Fruit fly (Drosophila melanogaster) whole organism, prepupa: ENCODE data around the gene VhaM9.7-b.

Experiments
- Blimp-1 ChIP-seq: fragments of 200-800 bp; sonication (Bioruptor generic); optimal IDR thresholded peaks from 3 replicates; lab custom pipeline; 2017; ENCODE audit warnings: missing biosample characterization, missing genetic modification characterization, mild to moderate bottlenecking, moderate library complexity, missing genetic modification reagents
- CG10631 ChIP-seq: fragments of 200-800 bp; sonication (Bioruptor generic); optimal IDR thresholded peaks from 2 replicates; lab custom pipeline; 2016; ENCODE audit warnings: missing biosample characterization, missing genetic modification characterization
- CG10669 ChIP-seq: fragments of 200-800 bp; sonication (Bioruptor generic); optimal IDR thresholded peaks from 3 replicates; lab custom pipeline; 2018; ENCODE audit warnings: missing biosample characterization, mild to moderate bottlenecking, missing genetic modification characterization, moderate library complexity
- CG11902 ChIP-seq: fragments of 200-800 bp; sonication (Bioruptor generic); optimal IDR thresholded peaks from 3 replicates; lab custom pipeline; 2016; ENCODE audit warnings: missing biosample characterization, missing genetic modification characterization
- CG1621 ChIP-seq: fragments of 200-800 bp; sonication (Bioruptor generic); optimal IDR thresholded peaks from 3 replicates; lab custom pipeline; 2018; ENCODE audit warnings: missing biosample characterization, mild to moderate bottlenecking, missing genetic modification characterization
- CG3032 ChIP-seq: fragments of 200-800 bp; optimal IDR thresholded peaks from 2 replicates; lab custom pipeline; 2019; ENCODE audit warnings: missing biosample characterization, mild to moderate bottlenecking, missing genetic modification characterization, moderate library complexity
- CG31627 ChIP-seq: fragments of 200-800 bp; sonication (Bioruptor generic); optimal IDR thresholded peaks from 3 replicates; lab custom pipeline; 2016; ENCODE audit warnings: missing biosample characterization, missing genetic modification characterization
- CG32006 ChIP-seq: fragments of 200-800 bp; sonication (Bioruptor generic); optimal IDR thresholded peaks from 3 replicates; lab custom pipeline; 2017; ENCODE audit warnings: missing biosample characterization, mild to moderate bottlenecking, missing genetic modification characterization
- CG34406 ChIP-seq: fragments of 200-800 bp; sonication (Bioruptor generic); optimal IDR thresholded peaks from 3 replicates; lab custom pipeline; 2016; ENCODE audit warnings: missing biosample characterization, missing genetic modification characterization
- CG3919 ChIP-seq: fragments of 200-800 bp; sonication (Bioruptor generic); optimal IDR thresholded peaks from 3 replicates; lab custom pipeline; 2016; ENCODE audit warnings: missing biosample characterization, missing genetic modification characterization
- CG4318 ChIP-seq: fragments of 200-800 bp; sonication (Bioruptor generic); optimal IDR thresholded peaks from 3 replicates; lab custom pipeline; 2017; ENCODE audit warnings: missing biosample characterization, mild to moderate bottlenecking, missing genetic modification characterization
- CG6163 ChIP-seq: fragments of 200-800 bp; sonication (Bioruptor generic); IDR thresholded peaks from 3 replicates; pipeline ENCODE4 v1.3.6; 2022; ENCODE audit warnings: missing biosample characterization, missing genetic modification characterization
- CG6276 ChIP-seq: fragments of 200-800 bp; sonication (Bioruptor generic); optimal IDR thresholded peaks from 2 replicates; lab custom pipeline; 2017; ENCODE audit warnings: missing biosample characterization, mild to moderate bottlenecking, missing genetic modification characterization
- CG6792 ChIP-seq: fragments of 200-800 bp; sonication (Bioruptor generic); optimal IDR thresholded peaks from 3 replicates; lab custom pipeline; 2016; ENCODE audit warnings: missing biosample characterization, missing genetic modification characterization
- CG6808 ChIP-seq: fragments of 200-800 bp; sonication (Bioruptor generic); optimal IDR thresholded peaks from 3 replicates; lab custom pipeline; 2017; ENCODE audit warnings: missing biosample characterization, missing genetic modification characterization, mild to moderate bottlenecking, moderate library complexity, missing genetic modification reagents
- CG8119 ChIP-seq: fragments of 200-800 bp; sonication (Bioruptor generic); IDR thresholded peaks from 3 replicates; pipeline ENCODE4 v1.3.6; 2022; ENCODE audit warnings: missing biosample characterization, missing genetic modification characterization
- CG8319 ChIP-seq: fragments of 200-800 bp; sonication (Bioruptor generic); optimal IDR thresholded peaks from 3 replicates; lab custom pipeline; 2016; ENCODE audit warnings: missing biosample characterization, missing genetic modification characterization
- CG8632 ChIP-seq: fragments of 200-800 bp; sonication (Bioruptor generic); optimal IDR thresholded peaks from 3 replicates; lab custom pipeline; 2016; ENCODE audit warnings: missing biosample characterization, missing genetic modification characterization
- CG9139 ChIP-seq: fragments of 200-800 bp; sonication (Bioruptor generic); optimal IDR thresholded peaks from 3 replicates; lab custom pipeline; 2017; ENCODE audit warnings: missing biosample characterization, mild to moderate bottlenecking, missing genetic modification characterization
- Eip75B ChIP-seq: fragments of 200-800 bp; sonication (Bioruptor generic); optimal IDR thresholded peaks from 3 replicates; lab custom pipeline; 2016; ENCODE audit warnings: missing biosample characterization, missing genetic modification characterization
- Eip78C ChIP-seq: fragments of 200-800 bp; sonication (Bioruptor generic); peaks from one replicate; lab custom pipeline; 2016; ENCODE audit warnings: missing biosample characterization, missing genetic modification characterization
- Ets21C ChIP-seq: fragments of 200-800 bp; sonication (Bioruptor generic); optimal IDR thresholded peaks from 3 replicates; lab custom pipeline; 2016; ENCODE audit warnings: missing biosample characterization, missing genetic modification characterization
- Hr38 ChIP-seq: sonication (Bioruptor generic); optimal IDR thresholded peaks from 2 replicates; lab custom pipeline; 2016; ENCODE audit warnings: missing biosample characterization, missing genetic modification characterization
- Hr39 ChIP-seq: fragments of 200-800 bp; sonication (Bioruptor generic); optimal IDR thresholded peaks from 2 replicates; lab custom pipeline; 2016; ENCODE audit warnings: missing biosample characterization, missing genetic modification characterization
- Met ChIP-seq: fragments of 200-800 bp; sonication (Bioruptor generic); optimal IDR thresholded peaks from 3 replicates; lab custom pipeline; 2016; ENCODE audit warnings: missing biosample characterization, missing genetic modification characterization
- Sox102F ChIP-seq: fragments of 200-800 bp; sonication (Bioruptor generic); optimal IDR thresholded peaks from 2 replicates; lab custom pipeline; 2016; ENCODE audit warnings: missing biosample characterization, mild to moderate bottlenecking, missing genetic modification characterization
- Sox15 ChIP-seq: fragments of 200-800 bp; sonication (Bioruptor generic); optimal IDR thresholded peaks from 3 replicates; lab custom pipeline; 2016; ENCODE audit warnings: missing biosample characterization, missing genetic modification characterization
- achi ChIP-seq: fragments of 200-800 bp; sonication (Bioruptor generic); optimal IDR thresholded peaks from 3 replicates; lab custom pipeline; 2016; ENCODE audit warnings: missing biosample characterization, missing genetic modification characterization
- acj6 ChIP-seq: fragments of 200-800 bp; sonication (Bioruptor generic); optimal IDR thresholded peaks from 3 replicates; lab custom pipeline; 2016; ENCODE audit warnings: missing biosample characterization, missing genetic modification characterization
- cyc ChIP-seq: fragments of 200-800 bp; sonication (Bioruptor generic); optimal IDR thresholded peaks from 3 replicates; lab custom pipeline; 2016; ENCODE audit warnings: missing biosample characterization, missing genetic modification characterization
- dac ChIP-seq: fragments of 200-800 bp; sonication (Bioruptor generic); optimal IDR thresholded peaks from 2 replicates; lab custom pipeline; 2017; ENCODE audit warnings: missing biosample characterization, mild to moderate bottlenecking, missing genetic modification characterization
- eg ChIP-seq: fragments of 200-800 bp; sonication (Bioruptor generic); IDR thresholded peaks from 3 replicates; pipeline ENCODE4 v1.3.6; 2022; ENCODE audit warnings: missing biosample characterization, missing genetic modification characterization
- esn ChIP-seq: fragments of 200-800 bp; sonication (Bioruptor generic); optimal IDR thresholded peaks from 2 replicates; lab custom pipeline; 2016; ENCODE audit warnings: missing biosample characterization, mild to moderate bottlenecking, missing genetic modification characterization, moderate library complexity
- fd59A ChIP-seq: fragments of 200-800 bp; sonication (Bioruptor generic); optimal IDR thresholded peaks from 2 replicates; lab custom pipeline; 2017; ENCODE audit warnings: missing biosample characterization, mild to moderate bottlenecking, missing genetic modification characterization, missing genetic modification reagents
- fd85E ChIP-seq: fragments of 200-800 bp; sonication (Bioruptor generic); optimal IDR thresholded peaks from 3 replicates; lab custom pipeline; 2016; ENCODE audit warnings: missing biosample characterization, missing genetic modification characterization
- fkh ChIP-seq: fragments of 200-800 bp; sonication (Bioruptor generic); optimal IDR thresholded peaks from 3 replicates; lab custom pipeline; 2017; ENCODE audit warnings: missing biosample characterization, mild to moderate bottlenecking, missing genetic modification characterization, moderate library complexity
- lz ChIP-seq: fragments of 200-800 bp; sonication (Bioruptor generic); optimal IDR thresholded peaks from 3 replicates; lab custom pipeline; 2016; ENCODE audit warnings: missing biosample characterization, missing genetic modification characterization
- net ChIP-seq: fragments of 200-800 bp; sonication (Bioruptor generic); optimal IDR thresholded peaks from 3 replicates; lab custom pipeline; 2016; ENCODE audit warnings: missing biosample characterization, missing genetic modification characterization
- pdm3 ChIP-seq: fragments of 200-800 bp; sonication (Bioruptor generic); optimal IDR thresholded peaks from 3 replicates; lab custom pipeline; 2016; ENCODE audit warnings: missing biosample characterization, missing genetic modification characterization
- spab ChIP-seq: fragments of 200-800 bp; sonication (Bioruptor generic); optimal IDR thresholded peaks from 2 replicates; lab custom pipeline; 2017; ENCODE audit warnings: missing biosample characterization, mild to moderate bottlenecking, missing genetic modification characterization, missing genetic modification reagents
- ss ChIP-seq, 2 experiments: fragments of 200-800 bp; sonication (Bioruptor generic); optimal IDR thresholded peaks; 2 replicates in 1 of 2; 3 replicates in 1 of 2; lab custom pipeline; 2017 to 2018; ENCODE audit warnings: mild to moderate bottlenecking in 2 of 2, missing biosample characterization in 2 of 2, missing genetic modification characterization in 2 of 2, moderate library complexity in 1 of 2
- svp ChIP-seq: fragments of 200-800 bp; sonication (Bioruptor generic); peaks from one replicate; lab custom pipeline; 2016; ENCODE audit warnings: missing biosample characterization, missing genetic modification characterization
- topi ChIP-seq: fragments of 200-800 bp; sonication (Bioruptor generic); optimal IDR thresholded peaks from 3 replicates; lab custom pipeline; 2016; ENCODE audit warnings: missing biosample characterization, missing genetic modification characterization

Gene VhaM9.7-b

dm6 chr3L:21536857-21537256 is 2.8 kb upstream of the VhaM9.7-b start, which contains the start of gene Rpn10:
Gene Rpn10, plus strand, starts transcription at chr3L:21537000.
- TF ChIP-seq CG8632 (GFP tag; lab: Kevin White, UChicago) (no peak), fkh (GFP tag; lab: Kevin White, UChicago) (no peak), Hr38 (no peak), ss (GFP tag; optimal IDR thresholded peaks at IDR 0.05; lab: Kevin White, UChicago) (no peak), CG10631 (GFP tag; lab: Kevin White, UChicago) (no peak), svp (GFP tag; lab: Kevin White, UChicago) (no peak), Blimp-1 (no peak), Hr39 (GFP tag; lab: Kevin White, UChicago) (no peak), cyc (GFP tag; lab: Kevin White, UChicago) (no peak), CG8119 (GFP tag; lab: Robert Waterston, UW) (no peak), net (no peak), Eip78C (GFP tag; lab: Kevin White, UChicago) (peak; percentile 73), CG3032 (tag; lab: Kevin White, UChicago) (peak; percentile 25), spab (no peak), CG6808 (no peak), topi (peak; percentile 9), CG32006 (GFP tag; lab: Kevin White, UChicago) (no peak), CG9139 (no peak), CG34406 (GFP tag; lab: Kevin White, UChicago) (no peak), achi (no peak), Met (GFP tag; lab: Kevin White, UChicago) (no peak), fd85E (no peak), CG6163 (GFP tag; lab: Robert Waterston, UW) (no peak), CG31627 (peak; percentile 40), lz (GFP tag; lab: Kevin White, UChicago) (peak; percentile 31), fd59A (GFP tag; lab: Kevin White, UChicago) (no peak), CG3919 (GFP tag; lab: Kevin White, UChicago) (no peak), Ets21C (GFP tag; lab: Kevin White, UChicago) (no peak), CG10669 (GFP tag; lab: Kevin White, UChicago) (no peak), eg (GFP tag; lab: Robert Waterston, UW) (no peak), Sox15 (no peak), esn (peak; percentile 27), CG6276 (no peak), pdm3 (GFP tag; lab: Kevin White, UChicago) (no peak), dac (GFP tag; lab: Kevin White, UChicago) (no peak), Sox102F (GFP tag; lab: Kevin White, UChicago) (no peak), CG1621 (tag; lab: Kevin White, UChicago) (no peak)
- TF ChIP-seq, all 60 proteins: peak for 6

DNA sequence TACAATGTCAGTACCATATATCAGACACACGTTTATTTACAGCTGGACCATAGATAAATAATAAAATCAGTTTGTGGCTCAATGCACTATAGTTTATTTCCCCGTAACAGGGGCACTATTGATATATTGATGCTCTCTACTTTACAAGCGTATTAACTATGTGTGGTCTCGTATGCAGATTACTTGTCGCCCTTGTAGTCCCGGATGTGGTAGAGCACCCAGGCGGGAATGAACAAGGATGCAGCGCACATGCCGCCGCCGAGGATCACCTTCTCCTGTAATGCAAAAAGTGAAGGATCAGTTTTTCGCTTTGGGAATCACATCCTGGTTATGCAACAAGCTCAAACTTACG is 793 bp upstream of the VhaM9.7-b start:
- TF ChIP-seq lz (GFP tag; lab: Kevin White, UChicago) (no peak), CG8632 (GFP tag; lab: Kevin White, UChicago) (no peak), CG6792 (no peak), CG8319 (GFP tag; lab: Kevin White, UChicago) (no peak), CG31627 (no peak), CG4318 (GFP tag; lab: Kevin White, UChicago) (no peak), CG11902 (GFP tag; lab: Kevin White, UChicago) (no peak), ss (GFP tag; optimal IDR thresholded peaks at IDR 0.05; lab: Kevin White, UChicago) (no peak), acj6 (no peak), Hr39 (GFP tag; lab: Kevin White, UChicago) (no peak), CG9139 (no peak), CG34406 (GFP tag; lab: Kevin White, UChicago) (no peak), svp (GFP tag; lab: Kevin White, UChicago) (no peak), Eip75B (GFP tag; lab: Kevin White, UChicago) (no peak), CG3919 (GFP tag; lab: Kevin White, UChicago) (no peak)
